Fruit fly (Drosophila melanogaster): ENCODE data around the gene CG11037.

CG11037 gene

dm6 chr3L:20961286-20961685 lies at the start of gene CG11037:
CG11037 (minus strand) TSS chr3L:20961386.
- no peak for TF ChIP-seq CG34367 (tag; optimal IDR thresholded peaks at IDR 0.05)
- no peak for TF ChIP-seq Ets98B (GFP tag; IDR thresholded peaks at IDR 0.05)
- TF ChIP-seq CG32121 (GFP tag; IDR thresholded peaks at IDR 0.05): no peak
- TF ChIP-seq rn (GFP tag; IDR thresholded peaks at IDR 0.05): no peak
- no peak for TF ChIP-seq Pif1A (GFP tag; optimal IDR thresholded peaks at IDR 0.05)
- TF ChIP-seq D1 (tag; optimal IDR thresholded peaks at IDR 0.05): no peak
- no peak for TF ChIP-seq CG15710 (tag; optimal IDR thresholded peaks at IDR 0.05)
- no peak for TF ChIP-seq EcR (GFP tag; optimal IDR thresholded peaks at IDR 0.05)
- TF ChIP-seq CG8159 (tag; optimal IDR thresholded peaks at IDR 0.05): no peak
- TF ChIP-seq gl (tag; optimal IDR thresholded peaks at IDR 0.05): no peak
- no peak for TF ChIP-seq CG17806 (tag; optimal IDR thresholded peaks at IDR 0.05)
- TF ChIP-seq CG4496 (GFP tag; IDR thresholded peaks at IDR 0.05): no peak

DNA sequence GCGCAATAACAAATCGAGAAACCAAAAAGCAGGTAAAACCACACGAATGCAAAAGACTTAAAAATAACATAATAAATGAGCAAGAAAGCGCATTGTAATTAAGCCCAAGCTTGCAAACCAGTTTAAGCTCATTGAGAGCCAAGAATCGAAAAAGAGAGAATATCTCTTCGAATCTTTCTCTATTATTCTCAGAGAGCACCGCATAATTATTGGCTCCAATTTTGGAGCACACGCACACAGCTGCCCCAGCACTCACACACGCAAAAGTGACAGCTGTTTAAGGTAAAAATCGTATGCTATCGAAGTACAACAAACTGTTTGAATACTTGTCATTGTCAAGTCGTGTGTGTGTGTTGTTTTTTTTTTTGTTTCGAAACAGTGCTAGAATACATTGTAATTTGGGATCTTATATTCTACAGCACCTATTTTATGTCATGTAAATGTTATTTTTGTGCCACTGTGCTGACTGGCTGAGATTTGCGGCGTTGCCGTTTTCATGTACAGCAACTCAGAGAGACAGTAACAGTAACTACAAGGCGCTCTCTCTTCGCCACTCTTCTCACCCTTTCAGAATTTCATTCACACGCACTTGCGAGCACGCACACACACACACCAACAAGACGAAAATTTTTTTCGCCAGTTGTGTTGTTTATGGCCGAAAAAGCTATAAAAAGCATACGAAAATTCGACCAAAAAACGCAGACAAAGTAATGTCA lies 48.4 kb upstream of the CG11037 start:
- peak; percentile 90 for TF ChIP-seq Pif1A (GFP tag; optimal IDR thresholded peaks at IDR 0.05)
- peak; percentile 88 for TF ChIP-seq CG4496 (GFP tag; IDR thresholded peaks at IDR 0.05)
- peak; percentile 66 for TF ChIP-seq Snoo (tag; optimal IDR thresholded peaks at IDR 0.05)
- peak; percentile 73 for TF ChIP-seq CG8301 (tag; optimal IDR thresholded peaks at IDR 0.05)
- TF ChIP-seq CG34367 (tag; optimal IDR thresholded peaks at IDR 0.05): peak; percentile 36
- TF ChIP-seq CG32121 (GFP tag; IDR thresholded peaks at IDR 0.05): peak; percentile 63
- peak; percentile 66 for TF ChIP-seq CG17806 (tag; optimal IDR thresholded peaks at IDR 0.05)
- TF ChIP-seq rn (GFP tag; IDR thresholded peaks at IDR 0.05): peak; percentile 75
- TF ChIP-seq CG15710 (tag; optimal IDR thresholded peaks at IDR 0.05): peak; percentile 52
- peak; percentile 8 for TF ChIP-seq CG13204 (GFP tag; optimal IDR thresholded peaks at IDR 0.05)
- TF ChIP-seq CG10348 (GFP tag; IDR thresholded peaks at IDR 0.05): no peak
- TF ChIP-seq Ets98B (GFP tag; IDR thresholded peaks at IDR 0.05): peak; percentile 83
- peak; percentile 68 for TF ChIP-seq CG8159 (tag; optimal IDR thresholded peaks at IDR 0.05)
- peak; percentile 7 for TF ChIP-seq EcR (GFP tag; optimal IDR thresholded peaks at IDR 0.05)
- peak; percentile 89 for TF ChIP-seq fd96Ca (GFP tag; IDR thresholded peaks at IDR 0.05)
- peak; percentile 39 for TF ChIP-seq D1 (tag; optimal IDR thresholded peaks at IDR 0.05)
- TF ChIP-seq CG9948 (tag; optimal IDR thresholded peaks at IDR 0.05): peak; percentile 61
- TF ChIP-seq Pif1B (GFP tag; optimal IDR thresholded peaks at IDR 0.05): peak; percentile 91
- TF ChIP-seq gl (tag; optimal IDR thresholded peaks at IDR 0.05): peak; percentile 12
- peak; percentile 77 for TF ChIP-seq CG12605 (GFP tag; IDR thresholded peaks at IDR 0.05)
- peak; percentile 79 for TF ChIP-seq CG14655 (GFP tag; optimal IDR thresholded peaks at IDR 0.05)

DNA sequence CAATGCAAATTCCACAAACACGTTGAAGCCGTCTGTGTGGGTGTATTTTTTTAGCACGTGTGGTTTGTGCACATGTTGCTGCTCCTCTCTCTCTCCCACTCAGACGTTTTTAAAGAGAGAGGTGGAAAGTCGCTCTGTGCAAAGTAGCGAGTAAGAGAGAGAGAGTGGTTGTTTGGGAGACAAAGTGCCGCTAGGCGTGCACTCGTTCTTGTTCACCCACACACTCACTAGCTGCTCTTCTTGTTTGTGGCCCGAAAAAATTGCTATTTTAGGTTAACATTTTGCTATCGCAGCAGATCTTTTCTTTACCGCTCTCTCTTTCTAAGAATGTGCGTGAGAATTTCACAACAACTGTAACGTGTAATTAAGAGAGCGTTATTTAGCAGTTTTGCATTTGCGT lies 47.7 kb upstream of the CG11037 start:
- peak; percentile 39 for TF ChIP-seq EcR (GFP tag; optimal IDR thresholded peaks at IDR 0.05)
- TF ChIP-seq Pif1B (GFP tag; optimal IDR thresholded peaks at IDR 0.05): peak; percentile 25
- TF ChIP-seq CG17806 (tag; optimal IDR thresholded peaks at IDR 0.05): no peak
- no peak for TF ChIP-seq rn (GFP tag; IDR thresholded peaks at IDR 0.05)
- TF ChIP-seq Ets98B (GFP tag; IDR thresholded peaks at IDR 0.05): peak; percentile 37; the same call in 1 of the 2 replicates
- 0 out of 3 replicates have a peak, but pooled peaks have one; percentile 7 for TF ChIP-seq CG4496 (GFP tag; IDR thresholded peaks at IDR 0.05)
- 0 out of 2 replicates have a peak, but pooled peaks have one; percentile 56 for TF ChIP-seq CG12605 (GFP tag; IDR thresholded peaks at IDR 0.05)
- no peak for TF ChIP-seq Pif1A (GFP tag; optimal IDR thresholded peaks at IDR 0.05)

DNA sequence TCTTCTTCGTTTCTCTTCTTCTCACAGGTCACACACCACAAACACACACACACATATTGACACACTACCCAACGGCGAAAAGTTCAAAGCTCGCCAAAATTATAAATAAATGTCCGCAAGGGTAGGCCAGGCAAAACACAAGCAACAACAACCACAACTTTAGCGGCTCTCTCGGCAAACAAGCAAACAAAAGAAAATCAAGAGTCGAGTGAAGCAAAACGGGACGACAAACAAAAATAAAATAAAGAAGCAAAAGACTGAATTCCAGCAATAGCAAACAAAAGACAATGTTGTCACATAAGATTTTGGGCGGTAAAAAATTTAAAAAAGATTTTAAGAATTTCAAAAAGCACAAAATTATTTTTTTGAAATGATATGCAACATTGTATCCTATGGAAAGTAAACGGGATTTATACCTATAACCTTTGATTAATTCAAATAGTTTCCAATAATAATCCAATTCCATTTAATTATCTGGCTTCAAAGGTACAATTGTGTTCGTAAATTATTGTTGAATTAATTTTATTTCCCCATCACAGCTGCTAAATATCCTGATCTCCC lies 47.1 kb upstream of the CG11037 start:
- TF ChIP-seq CG13204 (GFP tag; optimal IDR thresholded peaks at IDR 0.05) (no peak), CG9948 (tag; optimal IDR thresholded peaks at IDR 0.05) (peak; percentile 13), D1 (tag; optimal IDR thresholded peaks at IDR 0.05) (peak; percentile 24)

DNA sequence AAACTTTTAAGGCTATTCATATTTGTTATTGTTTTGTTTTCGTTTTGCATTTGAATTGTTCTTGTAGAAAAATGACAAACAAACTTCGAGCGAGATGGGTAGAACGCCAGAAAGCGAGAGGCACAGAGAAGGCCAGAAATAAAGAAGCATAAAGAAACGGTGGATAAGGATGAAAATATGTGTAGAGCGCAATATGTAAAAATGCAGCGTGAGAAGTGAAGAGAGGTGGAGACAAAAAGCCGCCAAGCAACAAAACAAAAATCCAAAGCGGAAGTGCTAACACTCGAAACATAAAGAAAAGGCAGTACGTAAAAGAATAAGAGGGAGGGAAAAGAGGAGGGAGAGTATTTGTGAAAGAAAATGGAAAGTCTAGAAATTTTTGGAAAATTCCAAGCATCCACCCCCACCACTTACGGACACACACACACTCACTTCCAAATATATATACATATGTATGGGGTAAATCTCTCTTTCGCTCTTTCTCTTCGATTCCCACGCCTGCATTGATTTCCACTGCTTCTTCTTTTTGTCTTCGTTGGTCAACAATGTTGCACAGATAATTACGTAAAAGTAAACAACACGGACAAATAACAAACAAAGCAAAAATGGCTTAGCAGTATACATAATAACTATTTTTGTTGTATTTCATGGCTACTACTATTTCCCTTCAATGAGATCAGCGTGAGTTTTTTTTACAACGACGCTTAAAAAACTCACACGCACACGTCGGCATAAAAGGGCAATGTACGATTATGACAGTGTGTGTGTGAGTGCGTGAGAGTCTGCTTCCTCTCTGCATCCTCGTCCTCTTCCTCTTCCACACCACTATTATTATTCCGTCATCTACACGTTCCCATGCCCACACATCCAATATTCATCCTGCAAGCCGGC lies 46.4 kb upstream of the CG11037 start:
- TF ChIP-seq CG8159 (tag; optimal IDR thresholded peaks at IDR 0.05): no peak
- TF ChIP-seq fd96Ca (GFP tag; IDR thresholded peaks at IDR 0.05): no peak
- TF ChIP-seq Ets98B (GFP tag; IDR thresholded peaks at IDR 0.05): no peak
- no peak for TF ChIP-seq CG14655 (GFP tag; optimal IDR thresholded peaks at IDR 0.05)
- no peak for TF ChIP-seq CG9948 (tag; optimal IDR thresholded peaks at IDR 0.05)
- no peak for TF ChIP-seq gl (tag; optimal IDR thresholded peaks at IDR 0.05)
- TF ChIP-seq CG17806 (tag; optimal IDR thresholded peaks at IDR 0.05): no peak
- TF ChIP-seq D1 (tag; optimal IDR thresholded peaks at IDR 0.05): peak; percentile 19
- TF ChIP-seq CG32121 (GFP tag; IDR thresholded peaks at IDR 0.05): no peak
- TF ChIP-seq rn (GFP tag; IDR thresholded peaks at IDR 0.05): no peak
- TF ChIP-seq Snoo (tag; optimal IDR thresholded peaks at IDR 0.05): no peak
- TF ChIP-seq CG34367 (tag; optimal IDR thresholded peaks at IDR 0.05): no peak
- peak; percentile 98 for TF ChIP-seq EcR (GFP tag; optimal IDR thresholded peaks at IDR 0.05)
